Fruit fly (Drosophila melanogaster): ENCODE measurements around the gene CG44037.

The CG44037 gene

DNA sequence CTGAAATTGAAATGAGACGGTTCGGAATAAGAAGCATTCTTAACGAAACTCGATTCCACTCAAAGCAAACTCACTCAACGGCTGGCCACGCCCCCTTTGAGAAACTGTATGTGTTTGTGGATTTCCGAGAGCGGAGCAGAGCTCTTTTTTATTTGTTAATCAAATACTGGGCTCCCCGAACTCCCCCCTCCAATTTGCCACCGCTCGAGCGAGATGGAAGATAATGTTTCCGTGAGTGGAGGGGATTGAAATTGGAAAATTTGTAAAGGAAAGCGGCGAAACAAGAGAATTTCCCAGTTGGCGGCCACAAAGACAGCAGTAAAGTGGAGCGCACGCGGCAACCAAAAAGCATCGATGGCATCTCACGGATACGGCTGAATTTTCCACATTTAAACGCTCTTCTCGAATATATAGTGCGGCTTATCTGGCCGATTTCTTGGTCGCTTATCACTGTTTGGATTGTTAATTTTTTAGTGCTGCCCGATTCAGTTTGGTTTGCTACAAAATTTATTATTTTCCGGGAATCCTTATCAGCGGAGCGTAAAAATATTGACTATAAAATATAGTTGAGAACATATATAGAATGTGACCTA lies 14.0 kb upstream of the CG44037 start:
- TF ChIP-seq Pif1B (GFP tag; optimal IDR thresholded peaks at IDR 0.05) = no peak
- TF ChIP-seq CG8159 (tag; optimal IDR thresholded peaks at IDR 0.05) = no peak
- TF ChIP-seq CG13204 (GFP tag; optimal IDR thresholded peaks at IDR 0.05) = peak; percentile 16
- TF ChIP-seq EcR (GFP tag; optimal IDR thresholded peaks at IDR 0.05) = no peak
- peak; percentile 52; the same call in 1 of the 3 replicates for TF ChIP-seq fd96Ca (GFP tag; IDR thresholded peaks at IDR 0.05)
- TF ChIP-seq CG4496 (GFP tag; IDR thresholded peaks at IDR 0.05) = peak; percentile 31; the same call in 1 of the 3 replicates

dm6 chr3R:12248243-12248642 lies 10.3 kb upstream of the CG44037 start:
- TF ChIP-seq fd96Ca (GFP tag; IDR thresholded peaks at IDR 0.05) (no peak), Pif1A (GFP tag; optimal IDR thresholded peaks at IDR 0.05) (no peak), CG4496 (GFP tag; IDR thresholded peaks at IDR 0.05) (no peak), Snoo (tag; optimal IDR thresholded peaks at IDR 0.05) (no peak), CG15710 (tag; optimal IDR thresholded peaks at IDR 0.05) (no peak), CG12605 (GFP tag; IDR thresholded peaks at IDR 0.05) (no peak), CG8159 (tag; optimal IDR thresholded peaks at IDR 0.05) (no peak), Ets98B (GFP tag; IDR thresholded peaks at IDR 0.05) (no peak), Pif1B (GFP tag; optimal IDR thresholded peaks at IDR 0.05) (no peak), CG13204 (GFP tag; optimal IDR thresholded peaks at IDR 0.05) (no peak), CG32121 (GFP tag; IDR thresholded peaks at IDR 0.05) (no peak), CG17806 (tag; optimal IDR thresholded peaks at IDR 0.05) (no peak)

DNA sequence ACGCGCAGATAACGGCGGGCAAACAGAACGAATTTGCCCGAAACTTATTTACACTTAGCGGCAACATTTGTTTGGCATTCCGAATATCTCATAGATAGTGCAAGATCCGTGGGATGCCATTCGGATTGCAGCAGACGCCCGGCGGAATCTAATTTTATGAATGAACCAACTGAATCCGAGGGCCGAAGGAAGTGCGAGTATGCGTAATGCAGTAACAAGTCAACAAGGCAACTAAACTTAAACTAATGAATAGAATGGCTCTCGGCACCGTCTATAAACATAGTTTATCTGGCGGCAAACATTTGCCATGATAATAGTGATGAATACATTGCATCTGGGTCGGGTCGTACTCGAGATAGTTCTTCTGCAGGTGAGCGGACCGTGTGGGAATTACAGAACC lies 8.3 kb upstream of the CG44037 start:
- TF ChIP-seq CG8301 (tag; optimal IDR thresholded peaks at IDR 0.05) (no peak), CG8159 (tag; optimal IDR thresholded peaks at IDR 0.05) (no peak), CG4496 (GFP tag; IDR thresholded peaks at IDR 0.05) (no peak), gl (tag; optimal IDR thresholded peaks at IDR 0.05) (no peak), Pif1B (GFP tag; optimal IDR thresholded peaks at IDR 0.05) (no peak), Pif1A (GFP tag; optimal IDR thresholded peaks at IDR 0.05) (no peak)

DNA sequence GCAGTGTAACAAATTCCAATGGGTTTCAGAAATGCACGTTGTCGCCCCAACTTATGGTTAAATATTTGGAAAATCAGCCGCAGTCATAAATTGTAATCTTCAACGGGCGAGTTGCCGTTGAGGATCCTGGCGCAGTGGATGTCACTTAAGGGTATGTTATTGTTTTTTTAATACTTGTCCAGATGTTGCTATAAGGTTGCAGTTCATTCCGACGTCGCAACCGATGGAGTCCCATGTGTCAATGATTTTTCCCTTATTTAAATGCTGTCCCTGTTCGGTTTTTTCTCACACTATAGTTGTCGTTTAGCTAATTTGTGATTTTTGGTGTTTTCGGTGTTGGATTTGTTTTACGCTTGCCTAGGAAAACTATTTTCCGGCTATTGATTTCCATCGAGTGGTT lies 7.0 kb upstream of the CG44037 start:
- no peak for TF ChIP-seq fd96Ca (GFP tag; IDR thresholded peaks at IDR 0.05)
- no peak for TF ChIP-seq CG34367 (tag; optimal IDR thresholded peaks at IDR 0.05)
- no peak for TF ChIP-seq CG8301 (tag; optimal IDR thresholded peaks at IDR 0.05)
- no peak for TF ChIP-seq CG32121 (GFP tag; IDR thresholded peaks at IDR 0.05)
- no peak for TF ChIP-seq CG15710 (tag; optimal IDR thresholded peaks at IDR 0.05)
- no peak for TF ChIP-seq CG10348 (GFP tag; IDR thresholded peaks at IDR 0.05)
- TF ChIP-seq Snoo (tag; optimal IDR thresholded peaks at IDR 0.05) = no peak
- TF ChIP-seq EcR (GFP tag; optimal IDR thresholded peaks at IDR 0.05) = no peak
- no peak for TF ChIP-seq D1 (tag; optimal IDR thresholded peaks at IDR 0.05)
- no peak for TF ChIP-seq CG8159 (tag; optimal IDR thresholded peaks at IDR 0.05)
- TF ChIP-seq Pif1A (GFP tag; optimal IDR thresholded peaks at IDR 0.05) = no peak
- TF ChIP-seq rn (GFP tag; IDR thresholded peaks at IDR 0.05) = no peak
- no peak for TF ChIP-seq gl (tag; optimal IDR thresholded peaks at IDR 0.05)
- no peak for TF ChIP-seq CG17806 (tag; optimal IDR thresholded peaks at IDR 0.05)
- TF ChIP-seq CG12605 (GFP tag; IDR thresholded peaks at IDR 0.05) = no peak
- TF ChIP-seq Ets98B (GFP tag; IDR thresholded peaks at IDR 0.05) = no peak
- TF ChIP-seq CG9948 (tag; optimal IDR thresholded peaks at IDR 0.05) = no peak
- TF ChIP-seq CG4496 (GFP tag; IDR thresholded peaks at IDR 0.05) = no peak
- no peak for TF ChIP-seq CG14655 (GFP tag; optimal IDR thresholded peaks at IDR 0.05)

DNA sequence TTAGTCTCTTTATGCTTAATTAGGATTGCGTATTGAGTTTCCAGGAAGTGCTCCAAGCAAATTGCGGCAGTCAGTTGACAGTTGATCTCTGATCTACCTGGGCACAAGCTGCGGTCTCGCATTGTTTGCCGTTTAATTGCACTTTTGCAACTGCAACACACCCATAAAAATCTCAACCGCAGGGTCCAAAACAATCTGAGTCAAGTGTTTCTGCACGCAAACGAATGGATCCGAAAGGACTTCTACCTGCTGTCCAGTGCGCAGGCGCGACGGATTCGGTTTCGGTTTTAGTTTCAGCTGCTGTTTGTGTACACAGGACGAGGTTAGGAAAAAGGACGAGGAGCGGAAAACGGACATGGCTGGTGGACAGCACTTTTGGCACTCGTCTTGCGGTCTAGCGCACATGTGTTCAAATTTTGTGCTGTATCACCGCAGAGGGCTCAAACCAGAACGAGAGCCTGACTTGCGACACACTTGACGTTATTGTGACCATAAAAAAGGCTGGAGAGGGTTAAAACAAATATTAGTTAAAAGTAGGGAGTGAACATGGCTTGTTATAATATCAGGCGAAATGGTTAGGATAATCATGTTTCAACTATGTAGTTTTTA lies 6.0 kb upstream of the CG44037 start:
- no peak for TF ChIP-seq CG32121 (GFP tag; IDR thresholded peaks at IDR 0.05)
- no peak for TF ChIP-seq Ets98B (GFP tag; IDR thresholded peaks at IDR 0.05)
- no peak for TF ChIP-seq CG9948 (tag; optimal IDR thresholded peaks at IDR 0.05)
- TF ChIP-seq Pif1A (GFP tag; optimal IDR thresholded peaks at IDR 0.05) = no peak
- TF ChIP-seq CG8159 (tag; optimal IDR thresholded peaks at IDR 0.05) = no peak
- TF ChIP-seq Pif1B (GFP tag; optimal IDR thresholded peaks at IDR 0.05) = no peak
- no peak for TF ChIP-seq Snoo (tag; optimal IDR thresholded peaks at IDR 0.05)
- no peak for TF ChIP-seq CG10348 (GFP tag; IDR thresholded peaks at IDR 0.05)
- no peak for TF ChIP-seq CG15710 (tag; optimal IDR thresholded peaks at IDR 0.05)
- no peak for TF ChIP-seq gl (tag; optimal IDR thresholded peaks at IDR 0.05)
- TF ChIP-seq CG8301 (tag; optimal IDR thresholded peaks at IDR 0.05) = no peak
- TF ChIP-seq CG12605 (GFP tag; IDR thresholded peaks at IDR 0.05) = no peak
- TF ChIP-seq EcR (GFP tag; optimal IDR thresholded peaks at IDR 0.05) = no peak
- no peak for TF ChIP-seq CG13204 (GFP tag; optimal IDR thresholded peaks at IDR 0.05)
- no peak for TF ChIP-seq D1 (tag; optimal IDR thresholded peaks at IDR 0.05)

DNA sequence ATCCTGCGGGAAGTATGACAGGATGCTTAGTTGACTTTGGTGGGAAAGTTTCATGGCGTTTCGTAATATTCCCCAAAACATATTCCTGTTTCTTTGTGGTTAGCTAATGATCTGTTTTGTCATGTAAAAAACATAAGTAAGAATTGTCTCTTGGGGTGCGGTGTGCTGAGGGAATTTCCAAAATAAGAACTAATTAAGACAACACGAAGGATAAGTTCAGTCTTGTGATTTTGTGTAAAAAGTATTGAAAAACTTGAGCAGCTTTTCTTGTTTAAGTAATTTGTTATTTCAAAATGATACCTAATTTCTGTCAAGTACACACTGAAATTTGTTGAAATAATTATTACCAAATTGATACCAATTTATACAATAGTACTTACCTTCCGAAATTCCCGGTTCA lies 4.7 kb upstream of the CG44037 start, which contains the start of gene CG3942:
Gene CG3942, plus strand, starts transcription at position 301 of the 400 bp plus-strand sequence.
- TF ChIP-seq CG10348 (GFP tag; IDR thresholded peaks at IDR 0.05) = no peak
- TF ChIP-seq rn (GFP tag; IDR thresholded peaks at IDR 0.05) = no peak
- TF ChIP-seq CG13204 (GFP tag; optimal IDR thresholded peaks at IDR 0.05) = no peak
- TF ChIP-seq CG34367 (tag; optimal IDR thresholded peaks at IDR 0.05) = no peak
- TF ChIP-seq CG4496 (GFP tag; IDR thresholded peaks at IDR 0.05) = no peak
- no peak for TF ChIP-seq CG8301 (tag; optimal IDR thresholded peaks at IDR 0.05)
- TF ChIP-seq CG9948 (tag; optimal IDR thresholded peaks at IDR 0.05) = no peak
- no peak for TF ChIP-seq Pif1B (GFP tag; optimal IDR thresholded peaks at IDR 0.05)
- TF ChIP-seq Pif1A (GFP tag; optimal IDR thresholded peaks at IDR 0.05) = no peak
- no peak for TF ChIP-seq Ets98B (GFP tag; IDR thresholded peaks at IDR 0.05)
- no peak for TF ChIP-seq CG14655 (GFP tag; optimal IDR thresholded peaks at IDR 0.05)
- no peak for TF ChIP-seq CG8159 (tag; optimal IDR thresholded peaks at IDR 0.05)
- TF ChIP-seq Snoo (tag; optimal IDR thresholded peaks at IDR 0.05) = no peak
- no peak for TF ChIP-seq CG17806 (tag; optimal IDR thresholded peaks at IDR 0.05)
- TF ChIP-seq CG15710 (tag; optimal IDR thresholded peaks at IDR 0.05) = no peak
- no peak for TF ChIP-seq CG12605 (GFP tag; IDR thresholded peaks at IDR 0.05)
- no peak for TF ChIP-seq gl (tag; optimal IDR thresholded peaks at IDR 0.05)
- no peak for TF ChIP-seq fd96Ca (GFP tag; IDR thresholded peaks at IDR 0.05)
- no peak for TF ChIP-seq CG32121 (GFP tag; IDR thresholded peaks at IDR 0.05)
